Fruit fly (Drosophila melanogaster): Measurements from ENCODE around the gene CG13068.

- TF ChIP-seq Gug (GFP tag; IDR thresholded peaks at IDR 0.05) (no peak), Eip93F (GFP tag; optimal IDR thresholded peaks at IDR 0.05) (no peak), CG8119 (GFP tag; IDR thresholded peaks at IDR 0.05) (no peak), CG4318 (GFP tag; optimal IDR thresholded peaks at IDR 0.05) (no peak), Lpt (GFP tag; optimal IDR thresholded peaks at IDR 0.05) (no peak), CG16779 (tag; optimal IDR thresholded peaks at IDR 0.05) (no peak), Sox15 (GFP tag; optimal IDR thresholded peaks at IDR 0.05) (no peak), CG6792 (GFP tag; optimal IDR thresholded peaks at IDR 0.05) (no peak), CG11294 (GFP tag; IDR thresholded peaks at IDR 0.05) (no peak), Met (GFP tag; optimal IDR thresholded peaks at IDR 0.05) (no peak), Hr39 (GFP tag; optimal IDR thresholded peaks at IDR 0.05) (no peak)
Observed at dm6 chr3L:16317724-16318123, 48.5 kb downstream of the CG13068 start, which contains the start of gene Nplp3.

Data from whole organism, prepupa.